Worm (Caenorhabditis elegans): ENCODE results near the gene C18E9.9.

The C18E9.9 gene

DNA sequence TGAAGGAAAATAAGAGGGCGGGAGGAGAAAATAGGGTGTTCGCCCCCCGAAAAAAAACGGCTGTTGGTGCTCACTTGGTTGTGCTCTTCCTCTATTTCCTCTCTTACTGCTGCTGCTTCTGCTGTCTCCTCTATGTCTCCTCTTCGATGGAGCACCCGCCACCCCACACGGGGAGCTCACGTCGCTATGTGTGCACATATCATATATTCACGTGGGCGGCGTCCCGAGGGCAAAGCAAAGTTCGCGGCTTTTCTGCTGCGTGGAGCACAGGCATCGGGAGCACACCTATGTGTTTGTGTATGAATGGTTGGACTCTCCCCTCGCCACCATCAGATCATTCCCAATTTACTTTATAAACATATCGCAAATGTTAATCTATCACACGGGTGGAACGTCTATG is 24.0 kb upstream of the C18E9.9 start (continued):
- TF ChIP-seq mes-2 (tag; optimal IDR thresholded peaks at IDR 0.05; ENCODE audit: poor library complexity, severe bottlenecking), result peak; percentile 21
- 0 out of 2 replicates have a peak, but pooled peaks have one; percentile 20 for TF ChIP-seq ctbp-1 (GFP tag; IDR thresholded peaks at IDR 0.05)
- no peak; the same call in 1 of the 2 replicates for TF ChIP-seq pha-4 (GFP tag; IDR thresholded peaks at IDR 0.05)
- no peak for TF ChIP-seq pha-4 (tag; optimal IDR thresholded peaks at IDR 0.05)
- TF ChIP-seq vab-7 (GFP tag; IDR thresholded peaks at IDR 0.05), result no peak
- no peak for TF ChIP-seq nhr-6 (tag; optimal IDR thresholded peaks at IDR 0.05)
- TF ChIP-seq F10B5.3 (tag; optimal IDR thresholded peaks at IDR 0.05), result no peak
- TF ChIP-seq mxl-2 (GFP tag; conservative IDR thresholded peaks at IDR 0.05), result no peak
- peak; percentile 94 for TF ChIP-seq hlh-30 (tag; optimal IDR thresholded peaks at IDR 0.05; ENCODE audit: insufficient read depth)
- TF ChIP-seq zfp-3 (GFP tag; conservative IDR thresholded peaks at IDR 0.05), result no peak
- no peak for TF ChIP-seq lin-13 (GFP tag; optimal IDR thresholded peaks at IDR 0.05)
- TF ChIP-seq lin-29 (GFP tag; IDR thresholded peaks at IDR 0.05), result no peak
- TF ChIP-seq tra-1 (GFP tag; IDR thresholded peaks at IDR 0.05), result no peak
- no peak for TF ChIP-seq skn-1 (tag; optimal IDR thresholded peaks at IDR 0.05)
- peak; percentile 36 for TF ChIP-seq mep-1 (tag; optimal IDR thresholded peaks at IDR 0.05)
- TF ChIP-seq mdt-29 (GFP tag; IDR thresholded peaks at IDR 0.05), result no peak
- no peak for TF ChIP-seq T20F7.1 (GFP tag; optimal IDR thresholded peaks at IDR 0.05)
- TF ChIP-seq ceh-82 (tag; optimal IDR thresholded peaks at IDR 0.05), result no peak
- no peak for TF ChIP-seq nhr-10 (tag; optimal IDR thresholded peaks at IDR 0.05)
- no peak for TF ChIP-seq daf-12 (tag; optimal IDR thresholded peaks at IDR 0.05)

DNA sequence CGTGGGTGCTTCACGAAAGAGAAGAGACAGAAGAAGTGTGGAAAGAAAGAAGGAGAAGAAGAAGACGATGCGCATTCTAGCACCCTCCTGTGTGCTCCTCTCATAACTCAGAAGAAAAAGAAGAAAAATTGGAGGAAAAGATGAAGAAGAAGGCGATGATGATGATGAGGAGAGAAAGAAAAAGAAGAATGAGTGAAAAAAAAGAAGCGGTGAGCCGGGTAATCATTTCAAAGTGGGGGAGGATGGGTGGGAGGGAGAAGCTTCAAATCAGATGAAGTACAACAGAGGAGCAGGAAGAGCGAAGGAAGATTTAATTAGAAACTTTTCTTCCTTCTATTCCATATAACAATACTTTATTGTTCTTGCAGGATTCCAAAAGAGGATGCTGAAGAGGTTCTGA is 21.4 kb upstream of the C18E9.9 start:
- TF ChIP-seq F37D6.2 (tag; optimal IDR thresholded peaks at IDR 0.05) (no peak), ceh-44 (GFP tag; IDR thresholded peaks at IDR 0.05) (no peak), unc-62 (GFP tag; optimal IDR thresholded peaks at IDR 0.05 in 1 of 2) (peak in 1 of 2 experiments; percentile 55), unc-62 (tag; optimal IDR thresholded peaks at IDR 0.05) (no peak), nhr-237 (tag; optimal IDR thresholded peaks at IDR 0.05) (no peak), arid-1 (GFP tag; conservative IDR thresholded peaks at IDR 0.05) (no peak), snpc-1.2 (GFP tag; IDR thresholded peaks at IDR 0.05) (no peak), ama-1 (optimal IDR thresholded peaks at IDR 0.05) (no peak), ctbp-1 (GFP tag; IDR thresholded peaks at IDR 0.05) (peak; percentile 57; the same call in 1 of the 2 replicates), aha-1 (tag) (peak; percentile 65), D1046.2 (GFP tag; IDR thresholded peaks at IDR 0.05) (no peak), fkh-10 (GFP tag; optimal IDR thresholded peaks at IDR 0.05) (peak; percentile 9), unc-130 (GFP tag; optimal IDR thresholded peaks at IDR 0.05) (no peak), lsy-2 (tag; optimal IDR thresholded peaks at IDR 0.05) (peak in 1 of 2 experiments; percentile 2), daf-8 (GFP tag; IDR thresholded peaks at IDR 0.05) (no peak)

DNA sequence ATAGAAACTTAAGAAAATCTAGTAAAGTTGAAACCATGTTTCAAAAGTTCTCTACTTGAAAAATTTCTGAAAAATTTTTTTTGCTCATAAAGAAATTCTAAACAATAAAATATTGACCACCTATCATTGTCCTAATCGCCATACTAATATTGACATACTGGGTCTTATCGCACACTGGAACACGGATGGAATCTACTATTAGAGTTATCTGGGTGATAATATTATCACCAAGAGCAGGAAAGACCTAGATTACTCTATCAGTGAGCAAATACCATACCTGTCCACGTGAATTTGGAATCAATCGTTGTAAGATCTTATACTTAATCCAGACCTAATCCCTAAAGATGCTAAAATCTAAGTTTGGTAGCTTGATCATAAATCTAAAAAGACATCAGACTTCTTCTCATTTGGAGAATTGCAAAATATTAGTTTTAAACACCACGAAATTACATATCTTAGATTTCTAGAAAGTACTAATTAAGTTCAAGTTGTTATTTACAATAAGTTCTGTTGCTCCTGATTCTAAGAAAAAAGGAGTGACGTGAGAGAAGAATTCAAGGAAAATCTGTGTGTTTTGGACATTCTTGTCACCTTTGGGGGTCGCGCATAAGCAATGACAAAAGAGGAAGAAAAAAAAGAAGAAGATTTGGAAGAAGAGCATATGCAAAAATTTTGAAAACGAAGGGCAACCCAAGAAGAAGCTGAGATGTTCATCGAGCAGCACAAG is 20.8 kb upstream of the C18E9.9 start:
- TF ChIP-seq nhr-11 (tag; optimal IDR thresholded peaks at IDR 0.05) (peak; percentile 39), unc-62 (GFP tag; optimal IDR thresholded peaks at IDR 0.05 in 1 of 2) (peak in 1 of 2 experiments; percentile 27), unc-62 (tag; optimal IDR thresholded peaks at IDR 0.05) (no peak), sdz-12 (GFP tag; optimal IDR thresholded peaks at IDR 0.05) (no peak), rbr-2 (tag; optimal IDR thresholded peaks at IDR 0.05) (peak; percentile 10)

DNA sequence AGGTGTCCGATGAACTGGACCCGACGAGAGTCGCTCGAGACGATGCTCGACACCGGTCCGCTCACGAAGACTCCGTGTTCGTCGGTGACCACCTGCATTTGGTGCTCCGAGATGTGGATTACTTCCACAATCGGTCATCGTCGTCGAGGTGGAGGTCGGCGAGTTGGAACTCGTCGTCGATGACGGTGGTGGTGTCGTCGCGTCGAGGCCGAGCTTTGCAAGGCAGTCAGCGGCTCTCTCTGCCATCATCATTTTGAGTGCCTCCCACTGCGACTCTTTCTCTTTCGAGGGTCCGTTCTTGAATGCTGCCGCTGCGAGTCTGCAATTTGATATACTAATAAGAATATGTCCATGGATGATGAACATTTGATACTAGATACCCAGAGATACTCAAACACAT is 18.4 kb upstream of the C18E9.9 start:
- TF ChIP-seq egl-43 (GFP tag; IDR thresholded peaks at IDR 0.05) (peak; percentile 67; the same call in 1 of the 2 replicates), duxl-1 (tag; optimal IDR thresholded peaks at IDR 0.05; ENCODE audit: poor library complexity) (no peak), daf-12 (tag; optimal IDR thresholded peaks at IDR 0.05) (no peak), set-16 (GFP tag; IDR thresholded peaks at IDR 0.05) (peak; percentile 87), pqm-1 (tag; optimal IDR thresholded peaks at IDR 0.05) (no peak), spr-3 (GFP tag; optimal IDR thresholded peaks at IDR 0.05) (no peak)
